Fruit fly (Drosophila melanogaster): ENCODE measurements around the gene CG12766.

The CG12766 gene

DNA sequence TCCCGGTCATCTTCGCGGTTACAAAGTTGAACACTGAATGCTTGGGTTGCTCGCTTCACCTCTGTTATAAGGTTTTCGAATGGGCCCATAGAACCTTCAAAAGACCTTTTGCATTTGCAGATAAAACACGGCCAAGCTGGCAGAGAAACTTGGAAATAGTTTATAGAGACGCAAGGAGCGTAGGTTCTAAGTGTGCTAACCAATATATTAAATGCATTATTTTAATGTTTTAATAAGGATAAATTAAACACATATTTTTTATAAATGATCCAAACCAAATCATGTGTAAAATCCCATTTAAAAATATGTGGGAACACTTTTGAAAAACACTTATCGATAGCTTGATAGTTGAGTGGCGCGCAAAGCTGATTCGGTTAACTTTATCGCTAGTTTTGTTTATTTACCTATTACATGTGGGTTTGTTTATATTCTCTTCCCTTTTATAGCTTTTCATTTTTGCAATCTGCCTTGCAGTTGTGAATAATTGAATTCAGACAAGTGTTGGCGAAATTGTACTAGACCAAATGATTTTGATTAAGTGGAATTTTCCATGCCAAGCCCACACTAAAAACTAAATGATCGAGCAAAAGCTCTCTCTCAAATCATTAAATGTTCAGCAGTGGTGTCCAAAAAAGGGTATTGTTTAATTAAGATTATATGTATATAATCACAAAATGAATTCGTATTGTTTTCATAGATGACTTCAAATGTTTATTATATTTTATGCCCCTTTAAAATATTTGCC lies at the start of gene CG12766:
Gene CG12766 (minus strand): TSS at position 51 of the 745 bp plus-strand sequence.
- TF ChIP-seq CG8478 (optimal IDR thresholded peaks at IDR 0.05) (no peak), CTCF (optimal IDR thresholded peaks at IDR 0.05) (no peak)

DNA sequence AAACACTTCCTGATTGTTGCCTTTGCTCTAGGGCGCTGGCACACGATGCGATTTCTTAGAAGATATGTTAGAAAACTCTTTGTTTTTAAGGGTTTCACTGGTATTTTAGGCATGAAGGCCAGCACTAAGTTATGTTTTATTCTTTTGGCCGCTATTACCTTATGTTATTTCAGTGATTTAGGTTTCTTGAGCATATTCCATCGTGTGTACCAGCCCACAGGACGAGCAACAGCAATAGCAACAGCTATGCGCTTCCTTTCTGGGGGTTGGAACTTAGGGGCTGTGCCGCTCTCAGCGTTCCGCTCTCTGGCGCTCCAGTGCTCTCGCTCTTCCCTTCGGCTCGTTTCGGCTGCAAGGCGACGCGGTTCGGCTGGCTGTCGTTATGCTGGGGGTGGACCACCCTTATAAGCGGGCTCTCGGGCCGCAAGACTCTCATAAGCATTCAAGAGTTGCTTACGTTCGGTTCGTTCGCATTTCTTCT lies 43.6 kb upstream of the CG12766 start, which contains the start of gene scrt:
Gene scrt (plus strand): TSS at position 431 of the 481 bp plus-strand sequence.
- no peak for TF ChIP-seq CTCF (optimal IDR thresholded peaks at IDR 0.05)
- TF ChIP-seq CG8478 (optimal IDR thresholded peaks at IDR 0.05) = no peak

DNA sequence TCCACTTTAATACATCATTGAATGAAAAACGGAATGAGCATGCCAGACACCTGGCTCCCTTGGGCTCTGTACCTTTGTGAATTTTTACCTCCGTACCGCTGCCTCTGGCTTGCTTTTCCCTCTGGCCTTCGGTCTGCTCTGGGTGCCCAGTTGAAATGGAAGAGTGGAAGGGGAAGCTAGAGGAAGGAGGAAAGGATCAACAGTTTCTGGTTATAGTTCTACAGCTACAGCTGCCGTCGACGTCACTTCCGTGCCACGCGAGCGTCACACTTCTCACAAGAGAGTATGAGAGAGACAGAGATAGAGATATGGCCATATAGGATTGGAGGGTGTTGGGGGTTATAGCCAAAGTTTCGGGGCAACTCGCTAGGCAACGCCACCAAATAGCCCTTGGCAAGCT lies 40.1 kb upstream of the CG12766 start:
- TF ChIP-seq CTCF (optimal IDR thresholded peaks at IDR 0.05) = no peak
- TF ChIP-seq CG8478 (optimal IDR thresholded peaks at IDR 0.05) = no peak

DNA sequence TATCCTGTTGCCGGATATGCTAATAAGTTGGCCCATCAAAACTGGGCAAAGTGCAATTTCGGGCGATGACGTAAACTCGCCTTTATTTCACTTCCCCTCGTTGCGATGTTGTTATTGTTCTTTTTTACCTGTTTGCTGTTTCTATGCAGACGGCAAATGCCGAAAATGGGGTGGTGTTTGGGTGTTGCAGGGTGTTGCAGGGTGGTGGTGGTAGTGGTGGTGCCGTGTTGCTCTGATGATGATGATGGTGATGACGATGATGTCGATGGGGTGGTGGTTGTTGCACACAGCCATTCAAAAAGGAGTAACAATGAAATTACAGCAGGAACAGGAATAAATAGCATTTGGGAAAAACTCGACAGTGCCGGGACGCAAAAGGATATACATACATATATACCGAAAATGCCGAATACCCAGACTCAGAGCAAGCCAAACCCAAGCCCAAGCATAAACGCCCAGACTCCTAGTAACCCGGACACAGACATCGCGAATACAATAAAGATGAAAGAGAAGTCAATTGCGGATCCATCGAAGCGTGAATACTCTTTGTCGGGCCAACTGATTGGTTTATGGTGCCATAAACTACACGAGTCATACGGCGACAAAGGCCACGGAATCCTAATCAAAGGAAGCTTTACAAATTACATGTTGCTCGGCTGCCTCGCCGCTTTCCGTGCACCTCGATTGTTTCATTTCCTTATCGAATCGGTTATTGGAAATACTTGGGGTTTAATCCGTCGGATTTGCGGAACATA lies 39.0 kb upstream of the CG12766 start:
- TF ChIP-seq CG8478 (optimal IDR thresholded peaks at IDR 0.05) (no peak), CTCF (optimal IDR thresholded peaks at IDR 0.05) (no peak)

DNA sequence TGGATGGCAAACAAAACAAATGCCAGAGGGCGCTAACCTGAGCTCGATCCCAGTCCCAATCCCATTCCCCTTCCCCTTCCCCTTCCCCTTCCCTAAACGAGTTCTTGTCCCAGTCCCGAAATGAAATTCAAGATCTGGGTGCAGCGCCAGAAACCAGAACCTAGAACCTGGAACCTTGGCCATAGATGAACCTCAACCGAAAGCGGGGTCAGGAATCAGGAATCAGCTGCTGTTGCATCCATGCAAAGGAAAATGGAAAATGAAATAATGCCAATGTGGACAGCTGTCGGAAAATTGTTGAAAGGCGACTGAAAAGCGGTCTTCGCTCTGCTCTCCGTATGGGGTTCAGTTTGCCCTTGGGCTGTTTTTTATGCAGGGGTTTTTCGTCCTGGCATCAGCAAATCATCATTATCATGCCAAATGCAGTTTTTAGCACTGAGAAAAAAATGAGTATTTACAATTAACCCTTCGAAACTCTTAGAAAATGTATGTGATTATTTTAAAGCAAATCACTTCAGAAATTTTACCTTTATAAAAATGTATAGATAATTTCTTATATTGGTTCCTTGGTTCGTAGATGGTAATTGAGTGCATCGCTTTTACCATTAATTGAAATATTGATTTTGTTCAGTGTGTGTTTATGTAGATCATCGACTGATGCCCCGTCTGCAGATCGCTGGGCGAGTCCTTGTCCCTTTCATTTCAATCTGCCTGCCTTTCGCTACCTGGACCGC lies 37.9 kb upstream of the CG12766 start:
- TF ChIP-seq CG8478 (optimal IDR thresholded peaks at IDR 0.05) (no peak), CTCF (optimal IDR thresholded peaks at IDR 0.05) (no peak)

DNA sequence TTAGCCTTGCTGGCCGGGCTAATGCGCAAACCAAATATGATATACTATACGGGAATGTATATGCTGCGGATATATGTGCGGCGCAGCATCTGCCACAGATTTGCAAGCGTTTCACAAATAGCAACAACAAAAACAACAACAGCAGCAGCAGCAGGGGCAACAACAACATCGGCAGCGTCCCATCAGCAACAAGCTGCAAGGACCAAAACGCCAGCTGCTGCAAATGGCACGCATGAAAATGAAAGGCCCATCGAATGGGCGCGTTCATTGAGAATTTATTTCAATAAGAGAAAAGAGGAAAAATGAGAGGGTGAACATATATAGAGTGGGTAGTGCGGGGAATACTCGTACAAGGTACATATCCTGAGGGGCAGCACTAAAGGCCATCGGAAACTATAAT lies 36.5 kb upstream of the CG12766 start:
- no peak for TF ChIP-seq CG8478 (optimal IDR thresholded peaks at IDR 0.05)
- TF ChIP-seq CTCF (optimal IDR thresholded peaks at IDR 0.05) = no peak

DNA sequence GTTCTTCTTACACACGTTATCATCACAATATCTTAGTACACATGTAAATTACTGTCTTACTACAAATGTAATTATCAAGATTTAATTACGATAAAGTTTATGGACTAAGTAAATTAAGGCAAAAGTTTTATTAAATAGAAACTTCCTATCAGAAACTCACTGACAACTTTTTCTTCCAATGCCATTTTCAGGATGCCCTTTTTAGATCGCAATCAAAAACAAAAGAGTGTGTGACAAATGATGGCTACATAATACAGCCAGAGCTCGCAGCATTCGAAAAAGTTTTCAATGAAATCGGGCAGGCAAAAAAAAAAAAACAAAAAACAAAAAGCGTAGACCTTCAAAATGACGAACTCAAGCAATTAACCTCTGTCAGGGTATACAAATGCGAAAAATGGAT lies 32.7 kb upstream of the CG12766 start, which contains the start of gene CG43915:
Gene CG43915 (plus strand): TSS at position 301 of the 400 bp plus-strand sequence.
- TF ChIP-seq CG8478 (optimal IDR thresholded peaks at IDR 0.05) = no peak
- no peak for TF ChIP-seq CTCF (optimal IDR thresholded peaks at IDR 0.05)

DNA sequence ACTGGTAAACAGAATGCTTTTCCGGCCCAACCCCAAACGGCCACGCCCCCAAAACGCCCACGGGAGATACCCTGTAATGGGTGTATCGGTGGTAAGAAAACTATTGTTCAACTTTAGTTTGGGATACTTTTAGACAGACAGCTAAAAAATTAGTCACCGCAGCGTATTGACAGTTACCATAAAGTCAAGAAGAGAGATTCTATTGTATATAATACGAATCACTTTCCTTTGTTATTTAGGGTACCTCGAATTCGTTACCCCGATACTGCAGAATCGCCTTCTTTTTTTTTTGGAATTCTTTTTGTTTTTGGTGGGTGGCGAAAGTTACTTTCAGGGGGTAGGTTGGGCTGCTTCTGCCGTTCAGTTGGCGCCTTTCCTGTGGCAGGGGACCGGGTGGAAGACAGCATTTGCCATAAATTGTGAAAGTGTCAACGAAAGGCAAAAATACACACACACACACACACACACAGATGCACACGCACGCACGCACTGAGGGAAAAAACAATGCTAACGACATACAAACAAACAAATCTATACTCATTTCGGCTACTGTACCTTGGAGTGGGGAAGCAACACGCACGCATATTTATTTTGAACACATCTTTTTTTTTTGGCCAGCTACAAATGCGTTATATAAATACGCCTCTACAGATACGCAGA lies 30.6 kb upstream of the CG12766 start:
- TF ChIP-seq CG8478 (optimal IDR thresholded peaks at IDR 0.05) (no peak), CTCF (optimal IDR thresholded peaks at IDR 0.05) (no peak)

DNA sequence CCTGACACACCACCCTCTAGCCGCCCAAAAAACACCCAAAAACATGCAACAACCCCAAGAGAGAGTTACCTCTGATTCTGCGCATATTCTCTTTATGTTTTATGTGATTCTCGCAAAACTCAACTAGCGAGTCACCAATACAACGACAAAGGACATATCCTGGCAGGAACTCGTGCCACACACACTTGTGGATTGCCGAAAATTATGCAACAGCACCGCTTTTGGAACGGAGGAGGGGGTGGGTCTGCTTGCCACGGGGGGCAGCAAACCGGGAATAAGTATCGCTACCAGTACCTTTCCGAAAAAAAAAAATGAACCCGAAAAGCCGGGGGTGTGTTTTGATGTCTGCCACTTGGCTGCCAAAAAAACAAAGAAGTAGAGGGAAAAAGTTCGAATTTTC lies 25.2 kb upstream of the CG12766 start:
- TF ChIP-seq CG8478 (optimal IDR thresholded peaks at IDR 0.05) (no peak), CTCF (optimal IDR thresholded peaks at IDR 0.05) (no peak)

DNA sequence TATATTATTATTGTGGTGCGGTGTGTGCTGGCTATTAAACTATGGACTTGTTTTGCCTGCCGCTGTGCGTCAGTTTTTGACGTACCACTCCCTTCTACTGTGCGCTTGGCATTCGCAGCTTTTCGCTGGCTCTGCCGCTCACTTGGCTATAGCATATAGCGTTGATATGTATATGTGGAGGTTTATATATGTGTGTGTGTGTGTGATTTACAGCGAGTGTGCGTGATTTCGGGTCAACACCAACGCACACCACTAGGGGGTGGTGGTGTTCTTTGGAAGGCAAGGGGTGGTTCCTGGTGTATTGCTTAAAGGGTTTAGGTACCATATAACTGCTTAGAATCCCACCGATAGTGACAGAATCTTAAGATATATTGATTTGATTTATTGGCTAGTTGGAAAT lies 24.7 kb upstream of the CG12766 start, which contains the start of gene CG12605:
Gene CG12605 (minus strand): TSS at position 101 of the 400 bp plus-strand sequence.
- no peak for TF ChIP-seq CG8478 (optimal IDR thresholded peaks at IDR 0.05)
- TF ChIP-seq CTCF (optimal IDR thresholded peaks at IDR 0.05) = no peak

DNA sequence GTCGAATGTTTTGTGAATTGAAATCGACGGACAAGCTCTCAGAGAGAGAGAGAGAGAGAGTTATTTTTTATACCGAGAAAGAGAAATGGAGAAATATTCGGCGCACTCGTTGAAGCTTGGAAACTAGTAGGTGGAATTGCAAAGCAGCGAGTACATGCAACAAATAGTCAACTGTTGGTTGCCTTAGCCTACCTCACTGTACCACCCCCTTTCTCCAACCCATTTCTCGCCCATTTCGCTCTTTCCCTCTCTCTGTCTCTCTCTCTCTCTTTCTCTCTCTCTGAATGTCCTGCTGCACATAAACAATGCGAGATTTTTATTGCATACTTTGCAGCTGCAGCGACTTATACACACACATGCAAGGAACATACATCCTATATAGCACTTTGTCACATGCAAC lies 24.1 kb upstream of the CG12766 start:
- TF ChIP-seq CTCF (optimal IDR thresholded peaks at IDR 0.05) = no peak
- TF ChIP-seq CG8478 (optimal IDR thresholded peaks at IDR 0.05) = no peak

DNA sequence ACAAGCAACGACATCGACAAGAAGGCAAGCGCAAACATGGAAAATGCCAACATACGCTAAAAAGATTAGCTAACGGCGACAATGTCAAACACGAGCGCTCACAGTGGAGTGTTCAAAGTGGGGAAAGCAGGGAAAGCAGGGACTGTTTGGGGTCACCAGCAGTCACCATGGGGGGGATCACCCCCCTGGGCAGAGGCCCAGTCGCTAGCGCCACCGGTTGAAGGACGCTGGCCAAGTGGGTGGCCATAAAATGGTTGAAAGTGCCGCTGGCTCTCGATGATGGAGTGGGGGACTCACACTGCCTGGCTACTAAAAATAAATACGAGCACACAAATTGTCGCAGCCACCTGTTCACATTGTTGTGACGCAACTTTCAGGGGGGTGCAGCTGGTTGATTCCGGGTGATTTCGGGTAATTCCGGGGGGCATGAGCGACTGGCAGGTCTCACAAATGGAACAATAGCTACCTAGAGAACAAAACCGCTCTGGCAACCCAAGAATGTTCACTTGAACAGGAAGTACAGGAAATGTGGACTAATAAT lies 21.0 kb upstream of the CG12766 start:
- TF ChIP-seq CTCF (optimal IDR thresholded peaks at IDR 0.05) (no peak), CG8478 (optimal IDR thresholded peaks at IDR 0.05) (no peak)

DNA sequence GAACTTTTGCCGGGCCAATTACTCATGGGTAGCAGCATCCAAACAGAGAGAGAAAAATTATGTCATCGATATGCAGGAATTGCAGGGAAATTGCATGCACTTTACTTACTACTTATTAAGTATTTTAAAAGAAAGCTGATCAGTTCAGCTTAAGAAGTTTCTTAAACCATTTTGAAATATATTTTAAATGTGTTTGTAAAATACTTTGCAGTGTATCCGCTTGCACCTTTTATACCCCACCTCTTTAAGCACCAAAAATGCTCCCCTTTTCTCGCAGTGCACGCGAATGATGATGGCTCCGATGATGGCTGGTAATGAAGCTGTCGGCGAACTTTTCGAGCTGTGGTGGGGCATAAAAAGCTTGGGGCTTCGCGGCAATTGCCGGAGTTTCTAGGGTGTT lies 12.5 kb upstream of the CG12766 start, which contains the start of gene CG14984:
Gene CG14984 (minus strand): TSS at position 83 of the 400 bp plus-strand sequence.
- TF ChIP-seq CG8478 (optimal IDR thresholded peaks at IDR 0.05) (no peak), CTCF (optimal IDR thresholded peaks at IDR 0.05) (no peak)

DNA sequence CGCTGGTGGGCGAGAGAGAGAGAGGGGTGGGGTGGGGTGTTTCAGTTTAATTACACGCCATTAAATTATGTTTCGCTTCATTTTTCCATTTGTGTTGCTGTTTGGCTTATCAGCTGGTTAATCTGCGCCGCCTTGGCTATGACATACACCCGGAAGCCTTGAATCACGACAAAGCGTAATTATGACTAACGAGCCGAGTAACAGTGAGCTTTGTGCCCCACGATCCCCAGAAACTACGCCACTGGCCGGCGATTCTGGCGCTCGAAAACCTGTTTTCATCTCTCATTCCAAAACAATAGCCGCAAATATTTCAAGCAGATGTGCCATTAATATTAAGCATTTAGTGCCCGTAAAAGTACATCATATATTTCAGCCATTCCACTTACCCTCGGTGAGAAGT lies 11.9 kb upstream of the CG12766 start:
- TF ChIP-seq CTCF (optimal IDR thresholded peaks at IDR 0.05) = no peak
- no peak for TF ChIP-seq CG8478 (optimal IDR thresholded peaks at IDR 0.05)
